Worm (Caenorhabditis elegans) whole organism, L4/young adult: ENCODE measurements around the gene msp-76.

ENCODE experiments used
- W03F9.2 ChIP-seq: fragments of 150-350 bp; optimal IDR thresholded peaks from 2 replicates; lab custom pipeline; 2014; ENCODE audit warnings: missing biosample characterization, missing genetic modification characterization
- dao-5 ChIP-seq: sonication (generic microtip); optimal IDR thresholded peaks from 2 replicates; lab custom pipeline; 2016; ENCODE audit warnings: missing genotype, missing genetic modification characterization, moderate library complexity, missing compliant biosample characterization
- him-1 ChIP-seq: sonication (generic microtip); optimal IDR thresholded peaks from 2 replicates; lab custom pipeline; 2016; ENCODE audit warnings: missing genotype, missing genetic modification reagents, missing genetic modification characterization, missing compliant biosample characterization

ce11 chrIV:9697869-9698268, 9.1 kb downstream of the msp-76 start:
- no peak for TF ChIP-seq him-1 (tag; lab: Kevin White, UChicago)
- no peak for TF ChIP-seq dao-5 (tag; lab: Kevin White, UChicago)
- TF ChIP-seq W03F9.2 (tag; lab: Kevin White, UChicago), result no peak
